Worm (Caenorhabditis elegans): ENCODE measurements around the gene F36H5.4.

F36H5.4 gene

DNA sequence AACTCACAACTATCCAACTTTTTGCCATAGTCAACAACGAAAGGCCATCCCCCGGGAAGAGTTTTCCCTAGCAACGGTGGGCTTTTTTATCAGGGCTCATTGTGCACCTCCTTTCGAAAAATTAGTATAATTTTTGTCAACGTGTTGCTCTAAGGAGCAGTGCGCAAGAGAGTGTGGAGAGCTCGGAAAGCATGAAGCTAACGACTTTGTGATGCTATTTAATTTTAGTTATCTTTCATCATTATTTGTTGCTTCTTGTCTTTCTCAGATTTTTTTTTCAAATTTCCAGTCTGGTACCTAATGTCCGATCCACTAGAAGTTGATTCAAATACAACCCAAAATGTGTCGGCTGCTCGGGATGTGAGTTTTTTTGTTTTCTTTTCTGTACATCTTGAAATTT, 31.6 kb upstream of the F36H5.4 start, which contains the start of gene ceh-81:
TSS of gene ceh-81 (plus strand) at position 301 of the 400 bp plus-strand sequence.
- TF ChIP-seq unc-62 (GFP tag; optimal IDR thresholded peaks at IDR 0.05 in 1 of 2) (peak in 1 of 2 experiments; percentile 23), unc-62 (tag; optimal IDR thresholded peaks at IDR 0.05) (no peak), ama-1 (optimal IDR thresholded peaks at IDR 0.05) (no peak)

DNA sequence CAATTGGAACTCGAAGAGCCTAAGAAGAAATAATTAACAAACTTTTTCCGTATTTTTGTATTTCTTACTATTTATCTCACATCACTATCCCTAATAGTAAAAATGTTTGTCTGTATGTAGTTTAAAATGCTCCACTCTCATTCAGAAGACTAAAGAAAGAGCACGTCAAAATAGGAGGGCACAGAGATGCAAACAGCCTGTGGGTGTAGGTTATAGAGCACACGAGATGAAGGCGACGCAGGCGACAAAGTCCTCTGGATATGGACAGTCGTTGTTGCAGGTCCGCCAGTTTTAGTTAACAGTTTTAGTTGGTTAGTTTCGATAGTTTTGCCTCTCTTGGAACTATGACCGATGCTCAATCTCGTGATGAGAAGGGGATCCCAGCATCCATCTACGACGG, 29.7 kb upstream of the F36H5.4 start, which contains the start of gene ceh-82:
TSS of gene ceh-82 (plus strand) at position 301 of the 400 bp plus-strand sequence.
- TF ChIP-seq hlh-11 (tag; optimal IDR thresholded peaks at IDR 0.05) (no peak), rbr-2 (tag; optimal IDR thresholded peaks at IDR 0.05) (no peak), mdt-29 (GFP tag; IDR thresholded peaks at IDR 0.05) (no peak), saeg-2 (GFP tag; IDR thresholded peaks at IDR 0.05) (no peak), lim-7 (GFP tag; IDR thresholded peaks at IDR 0.05) (no peak), nhr-102 (tag; optimal IDR thresholded peaks at IDR 0.05) (no peak), hmg-1.1 (GFP tag; IDR thresholded peaks at IDR 0.05) (no peak), nhr-237 (tag; optimal IDR thresholded peaks at IDR 0.05) (no peak), zip-2 (tag; optimal IDR thresholded peaks at IDR 0.05) (no peak), Y48G9A.11 (GFP tag; IDR thresholded peaks at IDR 0.05) (no peak)

- TF ChIP-seq daf-19 (GFP tag; conservative IDR thresholded peaks at IDR 0.05) = no peak
- peak in 1 of 2 experiments; percentile 96 for TF ChIP-seq unc-62 (GFP tag; optimal IDR thresholded peaks at IDR 0.05 in 1 of 2)
- TF ChIP-seq unc-62 (tag; optimal IDR thresholded peaks at IDR 0.05) = no peak
These were observed 26.5 kb upstream of the F36H5.4 start for ce11 chrII:1735145-1735544.

ce11 chrII:1736353-1736752, 25.3 kb upstream of the F36H5.4 start, which contains the start of gene ceh-83:
Gene ceh-83 (minus strand): TSS chrII:1736533.
- no peak for TF ChIP-seq ama-1 (optimal IDR thresholded peaks at IDR 0.05)
- TF ChIP-seq duxl-1 (tag; optimal IDR thresholded peaks at IDR 0.05; ENCODE audit: poor library complexity) = peak; percentile 98
- TF ChIP-seq hlh-11 (tag; optimal IDR thresholded peaks at IDR 0.05) = peak; percentile 50
- no peak for TF ChIP-seq lim-7 (GFP tag; IDR thresholded peaks at IDR 0.05)
- TF ChIP-seq unc-62 (GFP tag; optimal IDR thresholded peaks at IDR 0.05 in 1 of 2) = peak in 1 of 2 experiments; percentile 34
- TF ChIP-seq unc-62 (tag; optimal IDR thresholded peaks at IDR 0.05) = no peak
- peak; percentile 13 for TF ChIP-seq nhr-28 (tag; optimal IDR thresholded peaks at IDR 0.05)

ce11 chrII:1738844-1739243, 22.8 kb upstream of the F36H5.4 start, which contains the start of the genes irld-9 and irld-33:
Gene irld-9 (minus strand): TSS chrII:1738944.
Gene irld-33 (plus strand): TSS chrII:1739052.
- TF ChIP-seq aha-1 (tag) = peak; percentile 68
- TF ChIP-seq hif-1 (tag; optimal IDR thresholded peaks at IDR 0.05) = no peak

DNA sequence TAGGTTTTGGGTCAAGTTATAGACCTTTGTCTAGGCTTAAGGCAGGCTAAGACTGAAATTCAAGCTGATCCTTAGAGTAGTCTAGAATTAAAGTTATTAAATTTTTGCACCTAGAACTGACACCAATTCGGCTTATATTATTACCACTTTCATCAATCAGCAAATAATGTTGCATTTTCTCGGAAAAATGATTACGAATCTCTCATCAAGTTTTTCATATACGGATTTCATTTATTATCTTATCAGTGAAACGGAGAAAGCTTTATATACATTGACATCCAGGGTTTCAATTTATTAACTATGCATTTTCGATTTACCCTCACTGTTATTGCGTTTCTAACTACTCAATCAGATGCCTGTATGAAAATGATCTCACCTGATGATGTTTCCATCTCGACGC, 20.4 kb upstream of the F36H5.4 start, which contains the start of gene K07G6.1:
TSS of gene K07G6.1 (plus strand) at position 301 of the 400 bp plus-strand sequence.
- no peak for TF ChIP-seq nhr-10 (tag; optimal IDR thresholded peaks at IDR 0.05)
- TF ChIP-seq lin-38 (GFP tag; IDR thresholded peaks at IDR 0.05) = no peak
- TF ChIP-seq Y105C5A.15 (GFP tag; IDR thresholded peaks at IDR 0.05) = no peak
- TF ChIP-seq unc-130 (GFP tag; optimal IDR thresholded peaks at IDR 0.05) = no peak
- no peak for TF ChIP-seq dmd-9 (GFP tag; IDR thresholded peaks at IDR 0.05)
- TF ChIP-seq nhr-77 (tag; optimal IDR thresholded peaks at IDR 0.05) = no peak
- TF ChIP-seq daf-12 (tag; optimal IDR thresholded peaks at IDR 0.05) = no peak
- no peak for TF ChIP-seq nhr-111 (GFP tag; optimal IDR thresholded peaks at IDR 0.05)
- no peak for TF ChIP-seq snpc-4 (tag; optimal IDR thresholded peaks at IDR 0.05)
- no peak for TF ChIP-seq F10B5.3 (tag; optimal IDR thresholded peaks at IDR 0.05)

ce11 chrII:1742535-1742934, 19.1 kb upstream of the F36H5.4 start, which contains the start of gene F36H5.12:
Gene F36H5.12 (plus strand): TSS chrII:1742835.
- TF ChIP-seq fos-1 (tag; optimal IDR thresholded peaks at IDR 0.05) (no peak), Y48G9A.11 (GFP tag; IDR thresholded peaks at IDR 0.05) (no peak), fkh-10 (GFP tag; optimal IDR thresholded peaks at IDR 0.05) (no peak), nhr-41 (GFP tag; IDR thresholded peaks at IDR 0.05) (no peak), Y5F2A.4 (GFP tag; optimal IDR thresholded peaks at IDR 0.05) (no peak), ceh-62 (tag; optimal IDR thresholded peaks at IDR 0.05) (no peak), nhr-25 (tag; optimal IDR thresholded peaks at IDR 0.05; ENCODE audit: borderline replicate concordance, insufficient read depth) (no peak), lin-39 (tag; optimal IDR thresholded peaks at IDR 0.05) (no peak), daf-8 (GFP tag; IDR thresholded peaks at IDR 0.05) (no peak), pqm-1 (tag; optimal IDR thresholded peaks at IDR 0.05) (no peak), ctbp-1 (GFP tag; IDR thresholded peaks at IDR 0.05) (no peak), T20F7.1 (GFP tag; optimal IDR thresholded peaks at IDR 0.05) (no peak), ZK546.5 (tag; optimal IDR thresholded peaks at IDR 0.05) (no peak), pha-4 (GFP tag; IDR thresholded peaks at IDR 0.05) (no peak), pha-4 (tag; optimal IDR thresholded peaks at IDR 0.05) (no peak)

Data from whole organism, L4 larva.